Worm (Caenorhabditis elegans): ENCODE data around the gene Y54G2A.48.

- TF ChIP-seq ztf-25 (GFP tag; IDR thresholded peaks at IDR 0.05) (no peak), efl-1 (GFP tag; optimal IDR thresholded peaks at IDR 0.05) (no peak), hsf-1 (GFP tag; IDR thresholded peaks at IDR 0.05) (no peak), mcd-1 (GFP tag; IDR thresholded peaks at IDR 0.05) (no peak)
Observed at ce11 chrIV:2864743-2865142, 32.3 kb upstream of the Y54G2A.48 start, which contains the start of gene Y54G2A.16.
